Fruit fly (Drosophila melanogaster): ENCODE measurements around the gene elgi.

elgi gene

dm6 chr3L:15952287-15952686 is 4.1 kb upstream of the elgi start:
- TF ChIP-seq woc (GFP tag; optimal IDR thresholded peaks at IDR 0.05) = no peak
- TF ChIP-seq HLH106 (tag; optimal IDR thresholded peaks at IDR 0.05) = no peak

DNA sequence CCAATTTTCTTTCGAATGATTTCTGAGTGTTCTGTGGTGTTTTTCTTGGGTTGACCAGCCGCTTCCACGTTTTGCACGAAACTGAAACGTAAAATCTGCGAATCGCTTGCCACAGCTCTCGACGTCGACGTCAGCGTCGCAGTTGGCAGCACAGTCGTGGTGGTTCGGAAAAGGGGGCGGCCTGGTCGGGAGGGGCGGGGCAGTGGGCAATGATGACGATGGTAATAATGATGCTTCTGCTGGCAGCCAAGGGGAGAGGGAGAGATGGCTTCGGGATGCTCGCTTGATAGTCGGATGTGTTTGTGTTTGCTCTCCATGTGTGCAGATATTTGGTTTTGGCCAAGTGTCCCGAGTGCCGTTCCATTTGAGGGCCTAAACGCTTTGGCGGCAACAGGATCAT is 3.4 kb upstream of the elgi start:
- no peak for TF ChIP-seq dsf (GFP tag; optimal IDR thresholded peaks at IDR 0.05; ENCODE audit: borderline replicate concordance)
- no peak for TF ChIP-seq sv (GFP tag; optimal IDR thresholded peaks at IDR 0.05)
- TF ChIP-seq dl (GFP tag; optimal IDR thresholded peaks at IDR 0.05; ENCODE audit: insufficient read depth in 1 of 2, partially characterized antibody in 2 of 2) = no peak
- no peak for TF ChIP-seq brk (GFP tag; optimal IDR thresholded peaks at IDR 0.05)
- TF ChIP-seq CG9705 (GFP tag; optimal IDR thresholded peaks at IDR 0.05) = no peak
- no peak for TF ChIP-seq HLH106 (tag; optimal IDR thresholded peaks at IDR 0.05)
- TF ChIP-seq psq (GFP tag; optimal IDR thresholded peaks at IDR 0.05) = no peak
- TF ChIP-seq Jra (GFP tag; optimal IDR thresholded peaks at IDR 0.05) = no peak
- TF ChIP-seq usp (GFP tag; optimal IDR thresholded peaks at IDR 0.05) = no peak
- TF ChIP-seq jim (GFP tag; optimal IDR thresholded peaks at IDR 0.05) = no peak
- no peak for TF ChIP-seq Mio (GFP tag; optimal IDR thresholded peaks at IDR 0.05)
- no peak for TF ChIP-seq rgr (GFP tag; optimal IDR thresholded peaks at IDR 0.05)
- no peak for TF ChIP-seq Abd-B (GFP tag; optimal IDR thresholded peaks at IDR 0.05)
- no peak for TF ChIP-seq CrebA (GFP tag; optimal IDR thresholded peaks at IDR 0.05; ENCODE audit: borderline replicate concordance)
- no peak for TF ChIP-seq h (GFP tag; optimal IDR thresholded peaks at IDR 0.05)
- no peak for TF ChIP-seq Dif (GFP tag; optimal IDR thresholded peaks at IDR 0.05; ENCODE audit: partially characterized antibody)
- TF ChIP-seq dmrt93B (GFP tag; optimal IDR thresholded peaks at IDR 0.05) = no peak
- no peak for TF ChIP-seq Sp1 (GFP tag; optimal IDR thresholded peaks at IDR 0.05)
- TF ChIP-seq pan (optimal IDR thresholded peaks at IDR 0.05) = no peak

DNA sequence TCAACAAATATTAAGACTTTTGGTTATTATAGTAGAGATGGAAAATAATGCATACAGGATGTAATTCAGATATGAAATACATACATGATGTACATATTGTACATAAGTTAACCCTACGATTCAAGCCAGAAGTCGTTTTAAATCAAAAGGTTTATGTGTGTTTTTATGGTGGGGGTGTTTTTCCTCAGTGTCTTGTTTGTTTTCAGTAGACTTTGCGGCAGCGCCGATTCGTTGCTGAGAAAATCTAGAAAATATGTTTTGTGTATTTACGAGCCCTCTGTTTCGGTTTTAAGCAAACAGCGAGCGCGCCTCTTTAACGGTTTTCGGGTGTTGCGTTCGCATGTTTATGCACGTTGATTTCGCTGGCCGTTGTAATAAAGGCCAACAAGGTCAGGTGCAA is 2.5 kb upstream of the elgi start:
- TF ChIP-seq GATAd (GFP tag; optimal IDR thresholded peaks at IDR 0.05) (no peak), rgr (GFP tag; optimal IDR thresholded peaks at IDR 0.05) (no peak), Myc (optimal IDR thresholded peaks at IDR 0.05) (no peak), tai (GFP tag; optimal IDR thresholded peaks at IDR 0.05) (no peak), dmrt93B (GFP tag; optimal IDR thresholded peaks at IDR 0.05) (no peak)

dm6 chr3L:15954784-15955427 is 1.4 kb upstream of the elgi start, which contains the start of the genes Pka-C3 and GXIVsPLA2:
Gene Pka-C3 (minus strand): TSS chr3L:15954797.
Gene GXIVsPLA2 (plus strand): TSS chr3L:15955096.
- TF ChIP-seq Dif (GFP tag; optimal IDR thresholded peaks at IDR 0.05; ENCODE audit: partially characterized antibody) = no peak
- peak; percentile 61 for TF ChIP-seq Myc (optimal IDR thresholded peaks at IDR 0.05)

dm6 chr3L:15958612-15959315 is 2.4 kb downstream of the elgi start, which contains the start of gene CG17032:
Gene CG17032 (plus strand): TSS chr3L:15958843.
- TF ChIP-seq Rel (GFP tag; optimal IDR thresholded peaks at IDR 0.05) = no peak
- peak; percentile 92 for TF ChIP-seq Rel (tag; optimal IDR thresholded peaks at IDR 0.05)
- TF ChIP-seq Hr78 (GFP tag; optimal IDR thresholded peaks at IDR 0.05) = no peak
- TF ChIP-seq jim (GFP tag; optimal IDR thresholded peaks at IDR 0.05) = no peak
- no peak for TF ChIP-seq N (GFP tag; optimal IDR thresholded peaks at IDR 0.05)
- no peak for TF ChIP-seq Hnf4 (GFP tag; optimal IDR thresholded peaks at IDR 0.05)
- TF ChIP-seq sv (GFP tag; optimal IDR thresholded peaks at IDR 0.05) = no peak
- peak; percentile 22 for TF ChIP-seq psq (GFP tag; optimal IDR thresholded peaks at IDR 0.05)
- TF ChIP-seq pan (optimal IDR thresholded peaks at IDR 0.05) = no peak
- TF ChIP-seq OdsH (GFP tag; optimal IDR thresholded peaks at IDR 0.05) = no peak

Measured in whole organism, wandering third instar larva.